Worm (Caenorhabditis elegans): Measurements from ENCODE around the gene phb-2.

phb-2 gene

ce11 chrII:6250782-6251461, at the start of gene phb-2:
TSS of gene phb-2 (plus strand) at chrII:6251411.
- TF ChIP-seq dmd-4 (tag; optimal IDR thresholded peaks at IDR 0.05; ENCODE audit: borderline replicate concordance) (no peak), hlh-30 (tag; optimal IDR thresholded peaks at IDR 0.05; ENCODE audit: insufficient read depth) (peak; percentile 54), fax-1 (tag; optimal IDR thresholded peaks at IDR 0.05) (no peak), pag-3 (tag; optimal IDR thresholded peaks at IDR 0.05; ENCODE audit: borderline replicate concordance) (no peak), ceh-30 (tag; optimal IDR thresholded peaks at IDR 0.05) (no peak), eyg-1 (tag; optimal IDR thresholded peaks at IDR 0.05) (no peak), tbx-7 (tag; optimal IDR thresholded peaks at IDR 0.05) (no peak), ama-1 (optimal IDR thresholded peaks at IDR 0.05) (peak; percentile 71), zip-5 (tag; optimal IDR thresholded peaks at IDR 0.05) (no peak), pat-9 (tag; optimal IDR thresholded peaks at IDR 0.05) (no peak), nhr-232 (tag; optimal IDR thresholded peaks at IDR 0.05) (no peak), nfya-1 (tag; optimal IDR thresholded peaks at IDR 0.05) (peak; percentile 80), ceh-18 (tag; optimal IDR thresholded peaks at IDR 0.05) (peak; percentile 48), ceh-45 (GFP tag; IDR thresholded peaks at IDR 0.05) (no peak), ets-4 (tag; optimal IDR thresholded peaks at IDR 0.05) (peak; percentile 30), ceh-6 (GFP tag; optimal IDR thresholded peaks at IDR 0.05) (no peak), ceh-34 (tag; optimal IDR thresholded peaks at IDR 0.05) (peak; percentile 36), ref-2 (tag; optimal IDR thresholded peaks at IDR 0.05) (peak; percentile 23), K09A11.1 (tag; optimal IDR thresholded peaks at IDR 0.05; ENCODE audit: insufficient read depth) (peak; percentile 9), unc-55 (GFP tag; optimal IDR thresholded peaks at IDR 0.05) (no peak), pros-1 (tag; optimal IDR thresholded peaks at IDR 0.05) (peak; percentile 33), unc-86 (tag; optimal IDR thresholded peaks at IDR 0.05) (no peak), che-1 (tag; optimal IDR thresholded peaks at IDR 0.05) (no peak), Y22D7AL.16 (tag; optimal IDR thresholded peaks at IDR 0.05) (no peak), fkh-6 (tag; optimal IDR thresholded peaks at IDR 0.05) (no peak), elt-2 (tag; optimal IDR thresholded peaks at IDR 0.05) (peak; percentile 63), ceh-48 (tag; optimal IDR thresholded peaks at IDR 0.05) (no peak), sox-2 (GFP tag; IDR thresholded peaks at IDR 0.05) (no peak), rnt-1 (tag; optimal IDR thresholded peaks at IDR 0.05) (peak; percentile 9), tbx-2 (tag; optimal IDR thresholded peaks at IDR 0.05) (peak; percentile 31), ceh-24 (tag; optimal IDR thresholded peaks at IDR 0.05) (no peak), madf-2 (tag; optimal IDR thresholded peaks at IDR 0.05) (no peak), lin-11 (tag; optimal IDR thresholded peaks at IDR 0.05) (no peak), unc-42 (tag; optimal IDR thresholded peaks at IDR 0.05) (peak; percentile 14), nhr-11 (tag; optimal IDR thresholded peaks at IDR 0.05) (no peak), ceh-22 (tag; optimal IDR thresholded peaks at IDR 0.05) (no peak), ceh-31 (tag; optimal IDR thresholded peaks at IDR 0.05) (peak; percentile 38), hlh-15 (tag; optimal IDR thresholded peaks at IDR 0.05) (no peak), ceh-14 (tag; optimal IDR thresholded peaks at IDR 0.05) (no peak), dve-1 (tag; optimal IDR thresholded peaks at IDR 0.05) (peak; percentile 68), hlh-13 (GFP tag; optimal IDR thresholded peaks at IDR 0.05) (no peak), syd-9 (tag; optimal IDR thresholded peaks at IDR 0.05) (no peak), ahr-1 (tag; optimal IDR thresholded peaks at IDR 0.05) (no peak), ttx-3 (tag; optimal IDR thresholded peaks at IDR 0.05) (no peak)

- TF ChIP-seq C08G9.2 (tag; optimal IDR thresholded peaks at IDR 0.05) (no peak), hlh-13 (GFP tag; optimal IDR thresholded peaks at IDR 0.05) (no peak), sox-4 (tag; optimal IDR thresholded peaks at IDR 0.05) (no peak), ceh-22 (tag; optimal IDR thresholded peaks at IDR 0.05) (no peak), madf-2 (tag; optimal IDR thresholded peaks at IDR 0.05) (no peak), C38D4.7 (GFP tag; optimal IDR thresholded peaks at IDR 0.05) (no peak), unc-55 (GFP tag; optimal IDR thresholded peaks at IDR 0.05) (no peak), mec-3 (tag; optimal IDR thresholded peaks at IDR 0.05; ENCODE audit: borderline replicate concordance) (no peak), syd-9 (tag; optimal IDR thresholded peaks at IDR 0.05) (no peak), ceh-45 (GFP tag; IDR thresholded peaks at IDR 0.05) (no peak)
These were observed 48.3 kb upstream of the phb-2 start, which contains the start of gene C30B5.17 for ce11 chrII:6202910-6203309. TSS of gene C30B5.17 (minus strand) at chrII:6203010.
